Worm (Caenorhabditis elegans) whole organism, L4 larva: ENCODE data around the gene Y73B6BL.29.

Source experiments
- F44E2.7 ChIP-seq: fragments of 200-800 bp; sonication (Bioruptor generic); IDR thresholded peaks from 2 replicates; pipeline ENCODE4 v2.1.2; 2022; ENCODE audit warnings: missing genetic modification characterization, missing compliant biosample characterization
- F49E8.2 ChIP-seq: sonication (generic microtip); optimal IDR thresholded peaks from 2 replicates; lab custom pipeline; 2016; ENCODE audit warnings: missing compliant biosample characterization, mild to moderate bottlenecking, missing genetic modification characterization, borderline replicate concordance
- duxl-1 ChIP-seq: sonication (generic microtip); optimal IDR thresholded peaks from 2 replicates; lab custom pipeline; 2016; ENCODE audit warnings: mild to moderate bottlenecking, missing genetic modification characterization, moderate library complexity, missing compliant biosample characterization; ENCODE audit not compliant: poor library complexity
- lin-39 ChIP-seq: fragments of 150-350 bp; optimal IDR thresholded peaks from 2 replicates; lab custom pipeline; 2014; ENCODE audit warnings: missing biosample characterization, missing genetic modification reagents, missing genetic modification characterization
- mep-1 ChIP-seq: fragments of 150-350 bp; sonication (generic microtip); optimal IDR thresholded peaks from 3 replicates; lab custom pipeline; 2014; ENCODE audit warnings: missing biosample characterization, missing genetic modification characterization
- nhr-11 ChIP-seq: fragments of 150-350 bp; optimal IDR thresholded peaks from 2 replicates; lab custom pipeline; 2014; ENCODE audit warnings: missing biosample characterization, missing genetic modification characterization
- nhr-6 ChIP-seq: fragments of 150-350 bp; optimal IDR thresholded peaks from 2 replicates; lab custom pipeline; 2014; ENCODE audit warnings: missing biosample characterization, missing genetic modification characterization
- tra-1 ChIP-seq: fragments of 200-800 bp; sonication (Bioruptor generic); IDR thresholded peaks from 2 replicates; pipeline ENCODE4 v1.3.6; 2022; ENCODE audit warnings: missing genetic modification reagents, missing genetic modification characterization, missing compliant biosample characterization

- no peak for TF ChIP-seq nhr-6
- no peak for TF ChIP-seq F44E2.7 (GFP tag; lab: Robert Waterston, UW)
- no peak for TF ChIP-seq nhr-11 (tag; lab: Kevin White, UChicago)
- TF ChIP-seq mep-1 = no peak
- TF ChIP-seq tra-1 (GFP tag; lab: Robert Waterston, UW) = no peak
- no peak for TF ChIP-seq lin-39
- no peak for TF ChIP-seq duxl-1 (tag; lab: Kevin White, UChicago)
- no peak for TF ChIP-seq F49E8.2 (tag; lab: Kevin White, UChicago)
Measured at ce11 chrIV:6303642-6304041, 18.1 kb upstream of the Y73B6BL.29 start, which contains the start of gene srv-25.
